Fruit fly (Drosophila melanogaster): ENCODE data around the gene MED18.

The MED18 gene

dm6 chrX:1842875-1843274 is 22.8 kb upstream of the MED18 start:
- TF ChIP-seq jim (GFP tag; optimal IDR thresholded peaks at IDR 0.05): no peak
- TF ChIP-seq brk (GFP tag; optimal IDR thresholded peaks at IDR 0.05): no peak
- no peak for TF ChIP-seq HLH106 (tag; optimal IDR thresholded peaks at IDR 0.05)
- no peak for TF ChIP-seq OdsH (GFP tag; optimal IDR thresholded peaks at IDR 0.05)
- TF ChIP-seq CG32264 (GFP tag; optimal IDR thresholded peaks at IDR 0.05): no peak
- TF ChIP-seq Rel (GFP tag; optimal IDR thresholded peaks at IDR 0.05): no peak
- peak; percentile 41 for TF ChIP-seq Rel (tag; optimal IDR thresholded peaks at IDR 0.05)
- TF ChIP-seq Hr83 (GFP tag; optimal IDR thresholded peaks at IDR 0.05; ENCODE audit: poor library complexity, severe bottlenecking): no peak
- TF ChIP-seq psq (GFP tag; optimal IDR thresholded peaks at IDR 0.05): no peak
- no peak for TF ChIP-seq br (GFP tag; optimal IDR thresholded peaks at IDR 0.05)

dm6 chrX:1845413-1845951 is 20.2 kb upstream of the MED18 start:
- no peak for TF ChIP-seq Hr83 (GFP tag; optimal IDR thresholded peaks at IDR 0.05; ENCODE audit: poor library complexity, severe bottlenecking)
- TF ChIP-seq foxo (GFP tag; optimal IDR thresholded peaks at IDR 0.05): no peak
- no peak for TF ChIP-seq Dif (GFP tag; optimal IDR thresholded peaks at IDR 0.05; ENCODE audit: partially characterized antibody)

dm6 chrX:1846386-1846785 is 19.3 kb upstream of the MED18 start:
- TF ChIP-seq Rel (GFP tag; optimal IDR thresholded peaks at IDR 0.05) (no peak), Rel (tag; optimal IDR thresholded peaks at IDR 0.05) (peak; percentile 83), sage (GFP tag; optimal IDR thresholded peaks at IDR 0.05) (no peak), lola (GFP tag; optimal IDR thresholded peaks at IDR 0.05) (no peak), Dfd (GFP tag; optimal IDR thresholded peaks at IDR 0.05) (no peak)

- TF ChIP-seq brk (GFP tag; optimal IDR thresholded peaks at IDR 0.05) (no peak), Myc (optimal IDR thresholded peaks at IDR 0.05) (no peak), h (GFP tag; optimal IDR thresholded peaks at IDR 0.05) (no peak), Rel (GFP tag; optimal IDR thresholded peaks at IDR 0.05) (no peak), Rel (tag; optimal IDR thresholded peaks at IDR 0.05) (peak; percentile 8), sv (GFP tag; optimal IDR thresholded peaks at IDR 0.05) (no peak)
Measured at dm6 chrX:1847735-1848134, 18.0 kb upstream of the MED18 start.

- no peak for TF ChIP-seq jim (GFP tag; optimal IDR thresholded peaks at IDR 0.05)
- TF ChIP-seq foxo (GFP tag; optimal IDR thresholded peaks at IDR 0.05): no peak
- no peak for TF ChIP-seq dmrt93B (GFP tag; optimal IDR thresholded peaks at IDR 0.05)
- no peak for TF ChIP-seq Dif (GFP tag; optimal IDR thresholded peaks at IDR 0.05; ENCODE audit: partially characterized antibody)
- TF ChIP-seq dl (GFP tag; optimal IDR thresholded peaks at IDR 0.05; ENCODE audit: insufficient read depth in 1 of 2, partially characterized antibody in 2 of 2): no peak
- no peak for TF ChIP-seq lola (GFP tag; optimal IDR thresholded peaks at IDR 0.05)
- TF ChIP-seq dsf (GFP tag; optimal IDR thresholded peaks at IDR 0.05; ENCODE audit: borderline replicate concordance): no peak
- no peak for TF ChIP-seq Sp1 (GFP tag; optimal IDR thresholded peaks at IDR 0.05)
- TF ChIP-seq Dfd (GFP tag; optimal IDR thresholded peaks at IDR 0.05): no peak
- no peak for TF ChIP-seq sage (GFP tag; optimal IDR thresholded peaks at IDR 0.05)
- no peak for TF ChIP-seq Jra (GFP tag; optimal IDR thresholded peaks at IDR 0.05)
- no peak for TF ChIP-seq N (GFP tag; optimal IDR thresholded peaks at IDR 0.05)
- no peak for TF ChIP-seq CrebA (GFP tag; optimal IDR thresholded peaks at IDR 0.05; ENCODE audit: borderline replicate concordance)
- no peak for TF ChIP-seq br (GFP tag; optimal IDR thresholded peaks at IDR 0.05)
- no peak for TF ChIP-seq rgr (GFP tag; optimal IDR thresholded peaks at IDR 0.05)
- no peak for TF ChIP-seq GATAd (GFP tag; optimal IDR thresholded peaks at IDR 0.05)
- no peak for TF ChIP-seq fru (GFP tag; optimal IDR thresholded peaks at IDR 0.05)
Measured at dm6 chrX:1848624-1849198, 17.0 kb upstream of the MED18 start.

- TF ChIP-seq Rel (GFP tag; optimal IDR thresholded peaks at IDR 0.05) (no peak), Rel (tag; optimal IDR thresholded peaks at IDR 0.05) (peak; percentile 11), N (GFP tag; optimal IDR thresholded peaks at IDR 0.05) (no peak), HLH106 (tag; optimal IDR thresholded peaks at IDR 0.05) (peak; percentile 56), Hr83 (GFP tag; optimal IDR thresholded peaks at IDR 0.05; ENCODE audit: poor library complexity, severe bottlenecking) (no peak), Jra (GFP tag; optimal IDR thresholded peaks at IDR 0.05) (peak; percentile 51), jim (GFP tag; optimal IDR thresholded peaks at IDR 0.05) (no peak), Hr78 (GFP tag; optimal IDR thresholded peaks at IDR 0.05) (no peak), Sp1 (GFP tag; optimal IDR thresholded peaks at IDR 0.05) (peak; percentile 69), dsf (GFP tag; optimal IDR thresholded peaks at IDR 0.05; ENCODE audit: borderline replicate concordance) (no peak), sv (GFP tag; optimal IDR thresholded peaks at IDR 0.05) (peak; percentile 88), Abd-B (GFP tag; optimal IDR thresholded peaks at IDR 0.05) (no peak), pan (optimal IDR thresholded peaks at IDR 0.05) (no peak), CG9705 (GFP tag; optimal IDR thresholded peaks at IDR 0.05) (no peak), Hnf4 (GFP tag; optimal IDR thresholded peaks at IDR 0.05) (peak; percentile 55), h (GFP tag; optimal IDR thresholded peaks at IDR 0.05) (peak; percentile 80), Vsx2 (GFP tag; optimal IDR thresholded peaks at IDR 0.05; ENCODE audit: partially characterized antibody) (no peak), psq (GFP tag; optimal IDR thresholded peaks at IDR 0.05) (peak; percentile 58), CrebA (GFP tag; optimal IDR thresholded peaks at IDR 0.05; ENCODE audit: borderline replicate concordance) (no peak), Mio (GFP tag; optimal IDR thresholded peaks at IDR 0.05) (no peak), tai (GFP tag; optimal IDR thresholded peaks at IDR 0.05) (no peak), dmrt93B (GFP tag; optimal IDR thresholded peaks at IDR 0.05) (no peak), usp (GFP tag; optimal IDR thresholded peaks at IDR 0.05) (no peak), GATAd (GFP tag; optimal IDR thresholded peaks at IDR 0.05) (no peak), Dfd (GFP tag; optimal IDR thresholded peaks at IDR 0.05) (no peak)
Measured at dm6 chrX:1849914-1850313, 15.8 kb upstream of the MED18 start.

All from whole organism, wandering third instar larva.